Fruit fly (Drosophila melanogaster) whole organism, embryonic: ENCODE measurements around the gene Ccp84Ac.

Source experiments
- Asciz ChIP-seq: fragments of 200-800 bp; sonication (Bioruptor generic); optimal IDR thresholded peaks from 2 replicates; lab custom pipeline; 2017; ENCODE audit warnings: missing biosample characterization, mild to moderate bottlenecking, missing genetic modification characterization, missing genetic modification reagents
- Awh ChIP-seq: fragments of 200-800 bp; sonication (Bioruptor generic); IDR thresholded peaks from 2 replicates; pipeline ENCODE4, ENCODE4 v1.3.6; 2022; ENCODE audit warnings: missing biosample characterization, missing genetic modification characterization
- CG10209 ChIP-seq: fragments of 200-800 bp; sonication (Bioruptor generic); optimal IDR thresholded peaks from 3 replicates; lab custom pipeline; 2017; ENCODE audit warnings: missing biosample characterization, mild to moderate bottlenecking, missing genetic modification characterization, missing genetic modification reagents
- CG10431 ChIP-seq: fragments of 200-800 bp; sonication (Bioruptor generic); optimal IDR thresholded peaks from 3 replicates; lab custom pipeline; 2018; ENCODE audit warnings: missing biosample characterization, mild to moderate bottlenecking, missing genetic modification characterization
- CG10543 ChIP-seq: fragments of 200-800 bp; sonication (Bioruptor generic); optimal IDR thresholded peaks from 3 replicates; lab custom pipeline; 2017; ENCODE audit warnings: missing biosample characterization, mild to moderate bottlenecking, missing genetic modification characterization, moderate library complexity
- CG11456 ChIP-seq: fragments of 200-800 bp; sonication (Bioruptor generic); IDR thresholded peaks from 3 replicates; pipeline ENCODE4 v1.3.6; 2022; ENCODE audit warnings: missing biosample characterization, missing genetic modification characterization
- CG11695 ChIP-seq: fragments of 200-800 bp; sonication (Bioruptor generic); IDR thresholded peaks from 3 replicates; pipeline ENCODE4 v1.3.6; 2022; ENCODE audit warnings: missing biosample characterization, missing genetic modification characterization
- CG11696 ChIP-seq: fragments of 200-800 bp; sonication (Bioruptor generic); IDR thresholded peaks from 2 replicates; pipeline ENCODE4 v1.3.6; 2022; ENCODE audit warnings: missing biosample characterization, missing genetic modification characterization
- CG1233 ChIP-seq: fragments of 200-800 bp; sonication (Bioruptor generic); optimal IDR thresholded peaks from 4 replicates; lab custom pipeline; 2018; ENCODE audit warnings: missing biosample characterization, mild to moderate bottlenecking, missing genetic modification characterization
- CG13424 ChIP-seq: fragments of 200-800 bp; sonication (Bioruptor generic); optimal IDR thresholded peaks from 2 replicates; lab custom pipeline; 2019; ENCODE audit warnings: missing biosample characterization, mild to moderate bottlenecking, missing genetic modification characterization, moderate library complexity
- CG13894 ChIP-seq: fragments of 200-800 bp; sonication (Bioruptor generic); optimal IDR thresholded peaks from 3 replicates; lab custom pipeline; 2018; ENCODE audit warnings: missing biosample characterization, mild to moderate bottlenecking, missing genetic modification characterization, moderate library complexity
- CG17328 ChIP-seq: fragments of 200-800 bp; sonication (Bioruptor generic); IDR thresholded peaks from 2 replicates; pipeline ENCODE4 v1.3.6; 2022; ENCODE audit warnings: missing biosample characterization, missing genetic modification characterization
- CG17385 ChIP-seq: fragments of 200-800 bp; sonication (Bioruptor generic); optimal IDR thresholded peaks from 3 replicates; lab custom pipeline; 2018; ENCODE audit warnings: missing biosample characterization, mild to moderate bottlenecking, missing genetic modification characterization
- CG17829 ChIP-seq: fragments of 200-800 bp; optimal IDR thresholded peaks from 2 replicates; lab custom pipeline; 2019; ENCODE audit warnings: missing biosample characterization, mild to moderate bottlenecking, missing genetic modification characterization, moderate library complexity
- CG2120 ChIP-seq: fragments of 200-800 bp; sonication (Bioruptor generic); optimal IDR thresholded peaks from 3 replicates; lab custom pipeline; 2016; ENCODE audit warnings: missing biosample characterization, missing genetic modification characterization
- CG31365 ChIP-seq: fragments of 200-800 bp; sonication (Bioruptor generic); optimal IDR thresholded peaks from 2 replicates; lab custom pipeline; 2018; ENCODE audit warnings: missing biosample characterization, mild to moderate bottlenecking, missing genetic modification characterization
- CG3838 ChIP-seq: fragments of 200-800 bp; sonication (Bioruptor generic); optimal IDR thresholded peaks from 3 replicates; lab custom pipeline; 2016; ENCODE audit warnings: missing biosample characterization, missing genetic modification characterization
- CG7556 ChIP-seq: fragments of 200-800 bp; sonication (Bioruptor generic); optimal IDR thresholded peaks from 2 replicates; lab custom pipeline; 2017; ENCODE audit warnings: missing biosample characterization, mild to moderate bottlenecking, missing genetic modification characterization
- CG8290 ChIP-seq, 3 experiments: fragments of 200-800 bp; sonication (Bioruptor generic); optimal IDR thresholded peaks; 2 replicates each; lab custom pipeline; 2016 to 2019; ENCODE audit warnings: missing biosample characterization in 3 of 3, missing genetic modification characterization in 3 of 3, mild to moderate bottlenecking in 2 of 3, moderate library complexity in 1 of 3
- CG8944 ChIP-seq: fragments of 200-800 bp; sonication (Bioruptor generic); optimal IDR thresholded peaks from 3 replicates; lab custom pipeline; 2016; ENCODE audit warnings: missing biosample characterization, missing genetic modification characterization
- CG9437 ChIP-seq: fragments of 200-800 bp; sonication (Bioruptor generic); optimal IDR thresholded peaks from 2 replicates; lab custom pipeline; 2018; ENCODE audit warnings: missing biosample characterization, mild to moderate bottlenecking, missing genetic modification characterization
- Dek ChIP-seq: fragments of 200-800 bp; sonication (Bioruptor generic); optimal IDR thresholded peaks from 3 replicates; lab custom pipeline; 2019; ENCODE audit warnings: missing biosample characterization, mild to moderate bottlenecking, missing genetic modification characterization, moderate library complexity
- Dip3 ChIP-seq: fragments of 200-800 bp; sonication (Bioruptor generic); optimal IDR thresholded peaks from 3 replicates; lab custom pipeline; 2016; ENCODE audit warnings: missing biosample characterization, missing genetic modification characterization
- E2f1 ChIP-seq: fragments of 200-800 bp; sonication (Bioruptor generic); IDR thresholded peaks from 2 replicates; pipeline ENCODE4 v1.3.6; 2022; ENCODE audit warnings: missing biosample characterization, missing genetic modification characterization
- HLHmδ ChIP-seq: fragments of 200-800 bp; sonication (Bioruptor generic); optimal IDR thresholded peaks from 2 replicates; lab custom pipeline; 2018; ENCODE audit warnings: missing biosample characterization, mild to moderate bottlenecking, missing genetic modification characterization, moderate library complexity
- HmgZ ChIP-seq: fragments of 200-800 bp; sonication (Bioruptor generic); optimal IDR thresholded peaks from 2 replicates; lab custom pipeline; 2018; ENCODE audit warnings: missing biosample characterization, mild to moderate bottlenecking, missing genetic modification characterization
- Lhr ChIP-seq: fragments of 200-800 bp; sonication (Bioruptor generic); optimal IDR thresholded peaks from 3 replicates; lab custom pipeline; 2017; ENCODE audit warnings: mild to moderate bottlenecking, missing biosample characterization, missing genetic modification reagents, missing genetic modification characterization
- Ptx1 ChIP-seq: fragments of 200-800 bp; sonication (Bioruptor generic); IDR thresholded peaks from 2 replicates; pipeline ENCODE4 v1.3.6; 2022; ENCODE audit warnings: missing biosample characterization, missing genetic modification characterization
- al ChIP-seq: fragments of 200-800 bp; sonication (Bioruptor generic); IDR thresholded peaks from 2 replicates; pipeline ENCODE4 v1.3.6; 2022; ENCODE audit warnings: missing biosample characterization, missing genetic modification characterization
- amos ChIP-seq: fragments of 200-800 bp; sonication (Bioruptor generic); IDR thresholded peaks from 2 replicates; pipeline ENCODE4 v1.3.6; 2022; ENCODE audit warnings: missing biosample characterization, missing genetic modification characterization; ENCODE audit not compliant: partially characterized antibody
- bab2 ChIP-seq: fragments of 200-800 bp; sonication (Bioruptor generic); optimal IDR thresholded peaks from 2 replicates; lab custom pipeline; 2016; ENCODE audit warnings: missing biosample characterization, missing genetic modification characterization
- bcd ChIP-seq: fragments of 200-800 bp; sonication (Bioruptor generic); optimal IDR thresholded peaks from 2 replicates; lab custom pipeline; 2017; ENCODE audit warnings: missing biosample characterization, mild to moderate bottlenecking, missing genetic modification characterization
- cas ChIP-seq: fragments of 200-800 bp; sonication (Bioruptor generic); IDR thresholded peaks from 2 replicates; pipeline ENCODE4 v1.3.6; 2022; ENCODE audit warnings: missing biosample characterization, missing genetic modification characterization
- cg ChIP-seq: fragments of 200-800 bp; sonication (Bioruptor generic); optimal IDR thresholded peaks from 3 replicates; lab custom pipeline; 2019; ENCODE audit warnings: missing biosample characterization, mild to moderate bottlenecking, missing genetic modification characterization, moderate library complexity
- dpn ChIP-seq, 2 experiments: fragments of 200-800 bp; sonication (Bioruptor generic); optimal IDR thresholded peaks; 3 replicates each; lab custom pipeline; 2016; ENCODE audit warnings: missing biosample characterization in 2 of 2, missing genetic modification characterization in 2 of 2
- dysf ChIP-seq: fragments of 200-800 bp; sonication (Bioruptor generic); IDR thresholded peaks from 3 replicates; pipeline ENCODE4 v1.3.6; 2022; ENCODE audit warnings: missing biosample characterization, missing genetic modification characterization
- eyg ChIP-seq: fragments of 200-800 bp; sonication (Bioruptor generic); optimal IDR thresholded peaks from 3 replicates; lab custom pipeline; 2016; ENCODE audit warnings: missing biosample characterization, missing genetic modification characterization
- fru ChIP-seq: fragments of >200 bp; optimal IDR thresholded peaks from 2 replicates; lab custom pipeline; 2017
- gro ChIP-seq: fragments of 200-800 bp; sonication (Bioruptor generic); optimal IDR thresholded peaks from 2 replicates; lab custom pipeline; 2016; ENCODE audit warnings: missing biosample characterization, missing genetic modification characterization
- hkb ChIP-seq, 2 experiments: fragments of 200-800 bp in 1 of 2; fragments of >200 bp in 1 of 2; sonication (Bioruptor generic) in 1 of 2; IDR thresholded peaks in 1 of 2; optimal IDR thresholded peaks in 1 of 2; 2 replicates each; pipeline versions ENCODE4 v1.3.6 to Lab custom; 2017 to 2022; ENCODE audit warnings: missing biosample characterization in 1 of 2, missing genetic modification characterization in 1 of 2
- nerfin-2 ChIP-seq: fragments of 200-800 bp; sonication (Bioruptor generic); IDR thresholded peaks from 2 replicates; pipeline ENCODE4 v1.3.6; 2022; ENCODE audit warnings: missing biosample characterization, missing genetic modification characterization; ENCODE audit not compliant: partially characterized antibody
- onecut ChIP-seq: fragments of 200-800 bp; sonication (Bioruptor generic); IDR thresholded peaks from 2 replicates; pipeline ENCODE4 v1.3.6; 2022; ENCODE audit warnings: missing biosample characterization, missing genetic modification characterization
- ro ChIP-seq: fragments of 200-800 bp; sonication (Bioruptor generic); IDR thresholded peaks from 2 replicates; pipeline ENCODE4 v1.3.6; 2022; ENCODE audit warnings: missing biosample characterization, missing genetic modification characterization
- sisA ChIP-seq: fragments of 200-800 bp; sonication (Bioruptor generic); IDR thresholded peaks from 2 replicates; pipeline ENCODE4 v1.3.6; 2022; ENCODE audit warnings: missing biosample characterization, missing genetic modification characterization
- ssp ChIP-seq: fragments of 200-800 bp; sonication (Bioruptor generic); IDR thresholded peaks from 2 replicates; pipeline ENCODE4 v1.3.6; 2022; ENCODE audit warnings: missing biosample characterization, missing genetic modification characterization
- toy ChIP-seq: fragments of 200-800 bp; sonication (Bioruptor generic); IDR thresholded peaks from 2 replicates; pipeline ENCODE4 v1.3.6; 2022; ENCODE audit warnings: missing biosample characterization, missing genetic modification characterization

The Ccp84Ac gene

dm6 chr3R:6659941-6660340, 36.1 kb downstream of the Ccp84Ac start, which contains the start of gene agt (continued):
- no peak for TF ChIP-seq CG17385 (GFP tag; lab: Kevin White, UChicago)
- TF ChIP-seq CG11696 = no peak
- no peak for TF ChIP-seq fru (lab: Kevin White, UChicago)
- no peak for TF ChIP-seq cas (GFP tag; lab: Robert Waterston, UW)
- TF ChIP-seq HmgZ (tag; lab: Kevin White, UChicago) = peak; percentile 77
- TF ChIP-seq eyg (GFP tag; lab: Kevin White, UChicago) = no peak
- TF ChIP-seq CG17829 (tag; lab: Kevin White, UChicago) = peak; percentile 31
- no peak for TF ChIP-seq gro (GFP tag; lab: Kevin White, UChicago)
- no peak for TF ChIP-seq E2f1
- TF ChIP-seq CG7556 (GFP tag; lab: Kevin White, UChicago) = no peak
- no peak for TF ChIP-seq ro (GFP tag; lab: Robert Waterston, UW)
- TF ChIP-seq amos (GFP tag; lab: Robert Waterston, UW) = peak; percentile 41; the same call in 1 of the 2 replicates
- TF ChIP-seq Dip3 (GFP tag; lab: Kevin White, UChicago) = no peak
- TF ChIP-seq bab2 = no peak
- no peak for TF ChIP-seq CG2120 (GFP tag; lab: Kevin White, UChicago)

- TF ChIP-seq CG17328 (GFP tag; lab: Robert Waterston, UW) (peak; percentile 14; the same call in 1 of the 2 replicates), Lhr (GFP tag; lab: Kevin White, UChicago) (peak; percentile 29), bcd (peak; percentile 42), dysf (GFP tag; lab: Robert Waterston, UW) (peak; percentile 22; the same call in 1 of the 3 replicates), CG10209 (GFP tag; lab: Kevin White, UChicago) (peak; percentile 11), HmgZ (tag; lab: Kevin White, UChicago) (peak; percentile 51), onecut (peak; percentile 74), CG8290 (GFP tag; optimal IDR thresholded peaks at IDR 0.05; lab: Kevin White, UChicago) (peak; percentile 15), CG8290 (tag; optimal IDR thresholded peaks at IDR 0.05; lab: Kevin White, UChicago) (no peak), Ptx1 (0 out of 2 replicates have a peak, but pooled peaks have one; percentile 25), Asciz (GFP tag; lab: Kevin White, UChicago) (no peak), CG1233 (peak; percentile 42), dpn (GFP tag; optimal IDR thresholded peaks at IDR 0.05; lab: Kevin White, UChicago) (peak in 1 of 2 experiments; percentile 17), CG3838 (no peak), sisA (GFP tag; lab: Robert Waterston, UW) (peak; percentile 48; the same call in 1 of the 2 replicates), CG8944 (GFP tag; lab: Kevin White, UChicago) (no peak), CG11695 (0 out of 3 replicates have a peak, but pooled peaks have one; percentile 9), Awh (GFP tag; lab: Robert Waterston, UW) (no peak), CG31365 (tag; lab: Kevin White, UChicago) (no peak), toy (GFP tag; lab: Robert Waterston, UW) (no peak), CG13894 (tag; lab: Kevin White, UChicago) (no peak), al (peak; percentile 13; the same call in 1 of the 2 replicates), bab2 (peak; percentile 11), CG9437 (peak; percentile 97), hkb (optimal IDR thresholded peaks at IDR 0.05; lab: Kevin White, UChicago) (no peak), hkb (GFP tag; IDR thresholded peaks at IDR 0.05; lab: Robert Waterston, UW) (no peak), nerfin-2 (GFP tag; lab: Robert Waterston, UW) (no peak), cg (no peak), Dek (tag; lab: Kevin White, UChicago) (peak; percentile 51), CG13424 (peak; percentile 59), HLHmδ (GFP tag; lab: Kevin White, UChicago) (no peak), CG11456 (peak; percentile 60; the same call in 1 of the 3 replicates), CG10431 (GFP tag; lab: Kevin White, UChicago) (peak; percentile 37), CG10543 (peak; percentile 73), fru (lab: Kevin White, UChicago) (no peak), ssp (GFP tag; lab: Robert Waterston, UW) (peak; percentile 51; the same call in 1 of the 2 replicates)
Measured at dm6 chr3R:6657278-6658246, 38.5 kb downstream of the Ccp84Ac start, which contains the start of the genes CG1307 and twr. Gene CG1307, minus strand, starts transcription at chr3R:6657442. Gene twr, plus strand, starts transcription at chr3R:6657882.
